Worm (Caenorhabditis elegans): Measurements from ENCODE around the gene clec-264.

Gene clec-264

ce11 chrV:20862681-20863080 lies 12.2 kb upstream of the clec-264 start, which contains the start of gene twk-35:
TSS of gene twk-35 (plus strand) at chrV:20862981.
- no peak for TF ChIP-seq jun-1 (tag; optimal IDR thresholded peaks at IDR 0.05)
- no peak for TF ChIP-seq fkh-2 (tag; optimal IDR thresholded peaks at IDR 0.05)
- TF ChIP-seq ama-1 (optimal IDR thresholded peaks at IDR 0.05) = no peak
- TF ChIP-seq sea-2 (GFP tag; optimal IDR thresholded peaks at IDR 0.05) = no peak
- no peak for TF ChIP-seq nhr-12 (tag; optimal IDR thresholded peaks at IDR 0.05)
- TF ChIP-seq unc-62 (GFP tag; optimal IDR thresholded peaks at IDR 0.05) = no peak
- no peak for TF ChIP-seq nhr-77 (tag; optimal IDR thresholded peaks at IDR 0.05)
- no peak for TF ChIP-seq eor-1 (tag; optimal IDR thresholded peaks at IDR 0.05)
- TF ChIP-seq fos-1 (tag; optimal IDR thresholded peaks at IDR 0.05) = no peak
- TF ChIP-seq daf-12 (tag; optimal IDR thresholded peaks at IDR 0.05) = no peak
- TF ChIP-seq lin-39 (tag; optimal IDR thresholded peaks at IDR 0.05) = no peak
- TF ChIP-seq nhr-11 (tag; optimal IDR thresholded peaks at IDR 0.05) = no peak
- TF ChIP-seq fkh-10 (GFP tag; optimal IDR thresholded peaks at IDR 0.05) = no peak

- TF ChIP-seq hmg-11 (tag; optimal IDR thresholded peaks at IDR 0.05) = no peak
- peak; percentile 55 for TF ChIP-seq nhr-25 (tag; optimal IDR thresholded peaks at IDR 0.05)
These were observed 10.6 kb upstream of the clec-264 start, which contains the start of gene try-4 for ce11 chrV:20861080-20861479. TSS of gene try-4 (minus strand) at chrV:20861153.

ce11 chrV:20853581-20854161 lies 3.2 kb upstream of the clec-264 start, which contains the start of gene F31D4.5:
TSS of gene F31D4.5 (plus strand) at chrV:20854071.
- TF ChIP-seq elt-2 (tag; optimal IDR thresholded peaks at IDR 0.05) = peak; percentile 44
- TF ChIP-seq ceh-82 (tag; optimal IDR thresholded peaks at IDR 0.05) = no peak

- TF ChIP-seq pha-4 (tag; optimal IDR thresholded peaks at IDR 0.05) = no peak
- no peak for TF ChIP-seq nhr-11 (tag; optimal IDR thresholded peaks at IDR 0.05)
- TF ChIP-seq elt-1 (tag; optimal IDR thresholded peaks at IDR 0.05) = no peak
- peak; percentile 85 for TF ChIP-seq hmg-11 (tag; optimal IDR thresholded peaks at IDR 0.05)
- no peak for TF ChIP-seq nhr-237 (tag; optimal IDR thresholded peaks at IDR 0.05)
- TF ChIP-seq egl-27 (tag; optimal IDR thresholded peaks at IDR 0.05) = no peak
- peak; percentile 13 for TF ChIP-seq lin-39 (tag; optimal IDR thresholded peaks at IDR 0.05)
- peak; percentile 59 for TF ChIP-seq nfya-1 (tag; optimal IDR thresholded peaks at IDR 0.05; ENCODE audit: insufficient read depth)
- peak; percentile 45 for TF ChIP-seq snpc-4 (tag; optimal IDR thresholded peaks at IDR 0.05)
- TF ChIP-seq ceh-82 (tag; optimal IDR thresholded peaks at IDR 0.05) = no peak
- TF ChIP-seq eor-1 (tag; optimal IDR thresholded peaks at IDR 0.05) = no peak
- TF ChIP-seq nhr-43 (tag; optimal IDR thresholded peaks at IDR 0.05; ENCODE audit: poor library complexity, severe bottlenecking) = peak; percentile 65
- no peak for TF ChIP-seq nhr-25 (tag; optimal IDR thresholded peaks at IDR 0.05)
- no peak for TF ChIP-seq pqm-1 (tag; optimal IDR thresholded peaks at IDR 0.05)
- TF ChIP-seq R02D3.7 (tag; optimal IDR thresholded peaks at IDR 0.05) = no peak
- TF ChIP-seq nhr-76 (tag; optimal IDR thresholded peaks at IDR 0.05) = no peak
- TF ChIP-seq lin-15B (tag; optimal IDR thresholded peaks at IDR 0.05) = no peak
- no peak for TF ChIP-seq ceh-9 (tag; optimal IDR thresholded peaks at IDR 0.05)
- no peak for TF ChIP-seq ztf-4 (tag; optimal IDR thresholded peaks at IDR 0.05)
- peak; percentile 52 for TF ChIP-seq nhr-23 (tag; optimal IDR thresholded peaks at IDR 0.05)
- no peak for TF ChIP-seq fkh-2 (tag; optimal IDR thresholded peaks at IDR 0.05)
These were observed 1.4 kb upstream of the clec-264 start, which contains the start of gene ndua-1 for ce11 chrV:20851847-20852386. TSS of gene ndua-1 (minus strand) at chrV:20851897.

- TF ChIP-seq lin-39 (tag; optimal IDR thresholded peaks at IDR 0.05) (no peak), R02D3.7 (tag; optimal IDR thresholded peaks at IDR 0.05) (no peak), ama-1 (optimal IDR thresholded peaks at IDR 0.05) (peak; percentile 88), egl-27 (tag; optimal IDR thresholded peaks at IDR 0.05) (no peak), pha-4 (tag; optimal IDR thresholded peaks at IDR 0.05) (peak; percentile 13), tbx-2 (tag; optimal IDR thresholded peaks at IDR 0.05) (peak; percentile 12), nhr-43 (tag; optimal IDR thresholded peaks at IDR 0.05; ENCODE audit: poor library complexity, severe bottlenecking) (peak; percentile 22), lin-15B (tag; optimal IDR thresholded peaks at IDR 0.05) (no peak), ztf-4 (tag; optimal IDR thresholded peaks at IDR 0.05) (peak; percentile 35)
These were observed 2.7 kb downstream of the clec-264 start for ce11 chrV:20847743-20848229.

Data from whole organism, L3 larva.